Fruit fly (Drosophila melanogaster) whole organism, wandering third instar larva: ENCODE measurements around the gene Pex12.

Experiments
- Abd-B ChIP-seq: fragments of >200 bp; optimal IDR thresholded peaks from 2 replicates; lab custom pipeline; 2017; ENCODE audit warnings: missing biosample characterization, missing genetic modification characterization
- GATAd ChIP-seq: sonication (Bioruptor generic); optimal IDR thresholded peaks from 2 replicates; lab custom pipeline; 2016; ENCODE audit warnings: missing biosample characterization, missing genetic modification characterization
- HLH106 ChIP-seq: fragments of 200-800 bp; optimal IDR thresholded peaks from 3 replicates; lab custom pipeline; 2019; ENCODE audit warnings: missing biosample characterization, mild to moderate bottlenecking, missing genetic modification characterization, moderate library complexity
- Hr83 ChIP-seq: fragments of 200-300 bp; sonication (Bioruptor generic); optimal IDR thresholded peaks from 2 replicates; lab custom pipeline; 2016; ENCODE audit warnings: missing biosample characterization, mild to moderate bottlenecking, missing genetic modification characterization, moderate library complexity; ENCODE audit not compliant: poor library complexity, severe bottlenecking
- Jra ChIP-seq: sonication (Bioruptor generic); optimal IDR thresholded peaks from 2 replicates; lab custom pipeline; 2016; ENCODE audit warnings: missing biosample characterization, missing genetic modification characterization
- Myc ChIP-seq: fragments of >200 bp; optimal IDR thresholded peaks from 2 replicates; lab custom pipeline; 2017
- Vsx2 ChIP-seq: fragments of 200-300, 225-300 bp; sonication (Bioruptor generic); optimal IDR thresholded peaks from 2 replicates; lab custom pipeline; 2018; ENCODE audit warnings: missing biosample characterization, missing genetic modification characterization; ENCODE audit not compliant: partially characterized antibody
- pan ChIP-seq: fragments of >200 bp; optimal IDR thresholded peaks from 2 replicates; lab custom pipeline; 2017
- psq ChIP-seq: fragments of 200-800 bp; sonication (Bioruptor generic); optimal IDR thresholded peaks from 3 replicates; lab custom pipeline; 2017; ENCODE audit warnings: missing biosample characterization, mild to moderate bottlenecking, missing genetic modification characterization, moderate library complexity

DNA sequence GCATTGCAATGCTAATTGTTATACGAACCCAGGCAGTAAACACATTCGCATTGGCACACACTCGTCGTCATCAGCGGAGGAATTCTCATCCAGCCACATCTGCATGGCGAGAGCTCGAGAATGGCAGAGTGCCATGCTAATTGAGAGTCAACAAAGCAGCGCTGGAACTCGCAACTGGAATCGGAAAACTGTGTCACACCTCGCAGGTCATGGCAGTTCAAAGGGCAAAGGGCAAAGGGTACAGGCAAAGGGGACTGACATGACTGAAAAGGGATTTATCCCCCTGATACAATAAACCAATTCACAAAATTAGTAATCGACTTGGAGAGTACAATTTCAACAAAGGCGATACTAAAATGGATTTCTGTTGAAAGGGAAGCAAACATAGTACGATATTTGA is 24.2 kb downstream of the Pex12 start:
- TF ChIP-seq HLH106 (tag; lab: Kevin White, UChicago): no peak
- no peak for TF ChIP-seq Hr83 (GFP tag; lab: Kevin White, UChicago)
- TF ChIP-seq pan (lab: Kevin White, UChicago): no peak
- TF ChIP-seq GATAd (GFP tag; lab: Kevin White, UChicago): no peak
- no peak for TF ChIP-seq psq
- no peak for TF ChIP-seq Jra (GFP tag; lab: Kevin White, UChicago)
- no peak for TF ChIP-seq Myc (lab: Kevin White, UChicago)
- no peak for TF ChIP-seq Vsx2 (GFP tag; lab: Kevin White, UChicago)
- no peak for TF ChIP-seq Abd-B (GFP tag; lab: Kevin White, UChicago)
